Worm (Caenorhabditis elegans): ENCODE data around the gene ugt-43.
A peak's percentile ranks its signal among the peaks of the same experiment; 100 is the strongest.

ugt-43 gene

ce11 chrIV:10425129-10425528 lies 39.3 kb upstream of the ugt-43 start:
- TF ChIP-seq snpc-1.3 (tag; optimal IDR thresholded peaks at IDR 0.05; ENCODE audit: insufficient read depth) (peak; percentile 7), snpc-4 (GFP tag; optimal IDR thresholded peaks at IDR 0.05) (no peak), snpc-4 (tag; optimal IDR thresholded peaks at IDR 0.05) (peak in 1 of 4 experiments; percentile 51), rcor-1 (GFP tag; IDR thresholded peaks at IDR 0.05) (no peak), madf-3 (GFP tag; IDR thresholded peaks at IDR 0.05) (no peak), egl-18 (GFP tag; IDR thresholded peaks at IDR 0.05) (no peak), attf-3 (GFP tag; conservative IDR thresholded peaks at IDR 0.05) (peak; percentile 98), cebp-1 (GFP tag; IDR thresholded peaks at IDR 0.05) (no peak), cebp-1 (tag; optimal IDR thresholded peaks at IDR 0.05) (no peak), nhr-80 (tag; optimal IDR thresholded peaks at IDR 0.05) (peak; percentile 16), attf-5 (GFP tag; optimal IDR thresholded peaks at IDR 0.05) (peak; percentile 9), lsl-1 (GFP tag; optimal IDR thresholded peaks at IDR 0.05) (peak; percentile 90), tbx-9 (tag; optimal IDR thresholded peaks at IDR 0.05; ENCODE audit: borderline replicate concordance) (no peak), sea-2 (GFP tag; IDR thresholded peaks at IDR 0.05) (no peak), attf-6 (GFP tag; IDR thresholded peaks at IDR 0.05) (no peak), fkh-3 (tag; optimal IDR thresholded peaks at IDR 0.05) (no peak), aptf-3 (GFP tag; IDR thresholded peaks at IDR 0.05) (no peak), dpl-1 (GFP tag; optimal IDR thresholded peaks at IDR 0.05) (no peak)

DNA sequence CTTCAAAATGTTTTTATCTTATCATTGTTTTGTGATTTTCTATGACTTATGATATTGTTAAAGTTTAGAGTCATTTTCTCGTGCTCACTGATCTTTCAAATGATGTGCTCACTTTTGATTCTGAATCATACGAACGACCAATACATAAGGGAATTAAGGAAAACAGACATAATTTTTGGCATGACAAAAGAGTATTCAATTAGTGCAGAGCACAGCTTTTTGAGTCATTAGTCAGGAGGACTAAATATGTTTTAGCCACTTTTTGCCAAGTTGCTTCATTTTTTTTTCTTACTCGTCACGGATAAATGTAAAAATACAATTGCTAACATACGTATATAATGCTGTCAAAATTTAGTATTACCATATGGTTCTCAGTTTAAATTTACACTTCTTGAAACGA lies 35.3 kb upstream of the ugt-43 start, which contains the start of gene F13B12.2:
Gene F13B12.2 (minus strand): TSS at position 2 of the 400 bp plus-strand sequence.
- TF ChIP-seq nhr-80 (tag; optimal IDR thresholded peaks at IDR 0.05) (peak; percentile 27), Y53F4B.3 (GFP tag; IDR thresholded peaks at IDR 0.05) (no peak)

ce11 chrIV:10430507-10430906 lies 33.9 kb upstream of the ugt-43 start:
- TF ChIP-seq F57C9.4 (tag; optimal IDR thresholded peaks at IDR 0.05) (no peak), fkh-3 (tag; optimal IDR thresholded peaks at IDR 0.05) (no peak), F33H1.4 (GFP tag; IDR thresholded peaks at IDR 0.05) (no peak), nhr-27 (tag; optimal IDR thresholded peaks at IDR 0.05) (no peak), madf-6 (GFP tag; IDR thresholded peaks at IDR 0.05) (no peak), hsf-1 (GFP tag; IDR thresholded peaks at IDR 0.05) (no peak), aptf-3 (GFP tag; IDR thresholded peaks at IDR 0.05) (no peak), F23B12.7 (tag; optimal IDR thresholded peaks at IDR 0.05; ENCODE audit: insufficient read depth) (no peak), ztf-28 (GFP tag; IDR thresholded peaks at IDR 0.05) (no peak), F49E8.2 (tag; optimal IDR thresholded peaks at IDR 0.05; ENCODE audit: insufficient read depth) (no peak), ztf-25 (GFP tag; IDR thresholded peaks at IDR 0.05) (no peak), let-607 (tag; optimal IDR thresholded peaks at IDR 0.05) (no peak), rpc-1 (optimal IDR thresholded peaks at IDR 0.05) (no peak), rpc-1 (tag; optimal IDR thresholded peaks at IDR 0.05) (no peak)

- TF ChIP-seq efl-1 (GFP tag; optimal IDR thresholded peaks at IDR 0.05) (no peak), zfh-2 (GFP tag; conservative IDR thresholded peaks at IDR 0.05) (no peak), snpc-3.4 (tag; optimal IDR thresholded peaks at IDR 0.05) (no peak), gei-17 (GFP tag; optimal IDR thresholded peaks at IDR 0.05) (no peak), F33H1.4 (GFP tag; IDR thresholded peaks at IDR 0.05) (no peak), atf-7 (tag; optimal IDR thresholded peaks at IDR 0.05) (no peak)
Measured at ce11 chrIV:10436401-10436800, 28.0 kb upstream of the ugt-43 start, which contains the start of gene ins-1. ins-1 (plus strand) TSS chrIV:10436701.

Data from whole organism, young adult.